Worm (Caenorhabditis elegans): ENCODE measurements around the gene fbxa-209.

DNA sequence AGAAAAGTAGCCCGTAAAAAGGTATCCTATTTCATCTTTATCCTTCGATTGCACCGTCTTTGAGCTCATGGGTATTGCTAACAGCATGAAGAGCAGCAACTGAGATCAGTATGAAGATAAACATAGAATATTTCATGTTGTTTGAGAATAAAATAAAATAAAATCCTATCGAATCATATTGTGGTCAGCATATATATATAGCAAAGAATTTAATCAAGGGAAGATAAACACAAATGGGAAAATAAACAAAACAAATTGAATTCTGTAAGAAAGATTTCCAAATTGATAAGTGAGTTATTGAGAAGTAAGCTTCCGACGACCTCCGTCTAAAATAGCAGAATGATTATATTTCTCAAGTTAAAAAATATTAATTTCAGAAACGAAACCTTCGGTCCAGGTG, 16.9 kb upstream of the fbxa-209 start, which contains the start of gene T26H5.10:
- TF ChIP-seq ztf-29 (GFP tag; IDR thresholded peaks at IDR 0.05), result no peak
- no peak for TF ChIP-seq klf-2 (GFP tag; conservative IDR thresholded peaks at IDR 0.05)
- TF ChIP-seq ref-1 (GFP tag; conservative IDR thresholded peaks at IDR 0.05), result no peak
- no peak for TF ChIP-seq flt-1 (GFP tag; IDR thresholded peaks at IDR 0.05)
- TF ChIP-seq med-1 (GFP tag; optimal IDR thresholded peaks at IDR 0.05; ENCODE audit: insufficient read depth), result no peak
- TF ChIP-seq ztf-23 (GFP tag; IDR thresholded peaks at IDR 0.05), result no peak
- TF ChIP-seq tab-1 (GFP tag; IDR thresholded peaks at IDR 0.05), result no peak
- TF ChIP-seq cog-1 (tag; optimal IDR thresholded peaks at IDR 0.05), result no peak

Measured in whole organism, midembryonic.